Fruit fly (Drosophila melanogaster): Measurements from ENCODE around the gene HP1D3csd.

HP1D3csd gene

DNA sequence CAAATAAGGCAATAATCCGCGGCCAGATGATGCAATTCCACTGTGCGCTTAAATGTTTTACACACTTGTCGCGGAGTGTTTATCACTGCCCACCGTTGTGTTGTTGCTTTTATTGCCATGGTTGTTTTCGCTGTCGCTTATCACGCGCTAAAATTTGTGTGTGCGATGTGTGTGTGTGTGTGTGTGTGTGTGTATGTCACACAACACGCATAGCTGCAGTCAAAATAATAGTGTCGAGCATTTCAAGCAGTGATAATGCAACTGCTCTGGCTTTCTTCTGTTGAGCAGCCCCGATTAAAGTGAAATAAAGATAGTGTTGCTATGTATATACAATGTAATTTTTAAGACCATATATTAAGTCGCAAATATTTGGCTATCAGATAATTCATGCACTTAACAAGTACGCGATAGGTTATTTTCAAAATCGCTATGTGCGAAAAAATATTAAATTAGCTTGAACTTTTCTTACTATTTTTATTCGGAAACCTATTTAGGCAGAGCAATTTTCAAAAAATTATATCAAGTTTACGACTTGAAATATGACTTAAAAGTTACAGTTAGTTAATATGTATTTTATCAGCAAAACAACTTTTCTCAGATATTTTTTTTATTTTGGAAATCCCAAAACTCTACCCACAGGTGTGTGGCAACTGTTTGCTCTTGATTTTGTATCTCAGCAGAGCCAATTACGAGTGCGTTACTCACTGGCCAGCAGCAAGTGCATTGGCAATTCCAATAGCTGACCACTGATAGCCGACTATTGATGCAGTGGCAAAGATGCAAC lies 23.7 kb upstream of the HP1D3csd start (continued):
- TF ChIP-seq CG1603 (tag; optimal IDR thresholded peaks at IDR 0.05) (peak; percentile 20), ttk (GFP tag; IDR thresholded peaks at IDR 0.05) (no peak), CG3407 (GFP tag; optimal IDR thresholded peaks at IDR 0.05) (no peak), kay (GFP tag; optimal IDR thresholded peaks at IDR 0.05) (no peak), Kr (GFP tag; optimal IDR thresholded peaks at IDR 0.05) (no peak), Nf-YC (tag; optimal IDR thresholded peaks at IDR 0.05) (peak; percentile 32), CG10267 (tag; optimal IDR thresholded peaks at IDR 0.05) (peak; percentile 13), Sox102F (GFP tag; optimal IDR thresholded peaks at IDR 0.05) (peak; percentile 51), Bdp1 (GFP tag; optimal IDR thresholded peaks at IDR 0.05) (no peak), CG11398 (GFP tag; optimal IDR thresholded peaks at IDR 0.05) (no peak), CG3281 (GFP tag; optimal IDR thresholded peaks at IDR 0.05) (peak; percentile 62), Hey (tag; optimal IDR thresholded peaks at IDR 0.05) (no peak), CG10959 (GFP tag; IDR thresholded peaks at IDR 0.05) (no peak), slbo (GFP tag; IDR thresholded peaks at IDR 0.05) (peak; percentile 44; the same call in 1 of the 2 replicates), H15 (GFP tag; IDR thresholded peaks at IDR 0.05) (0 out of 3 replicates have a peak, but pooled peaks have one; percentile 42), zf30C (GFP tag; optimal IDR thresholded peaks at IDR 0.05) (no peak), odd (GFP tag; optimal IDR thresholded peaks at IDR 0.05) (peak; percentile 55), Ptx1 (GFP tag; IDR thresholded peaks at IDR 0.05) (peak; percentile 6; the same call in 1 of the 2 replicates), Gug (GFP tag; IDR thresholded peaks at IDR 0.05) (peak; percentile 22; the same call in 1 of the 4 replicates), CG12942 (GFP tag; optimal IDR thresholded peaks at IDR 0.05) (peak; percentile 7), CG30403 (GFP tag; optimal IDR thresholded peaks at IDR 0.05) (peak; percentile 50), CG15514 (GFP tag; optimal IDR thresholded peaks at IDR 0.05) (peak; percentile 10), chif (GFP tag; optimal IDR thresholded peaks at IDR 0.05) (peak; percentile 13 to 26), nerfin-2 (GFP tag; IDR thresholded peaks at IDR 0.05; ENCODE audit: partially characterized antibody) (no peak), Chrac-16 (GFP tag; optimal IDR thresholded peaks at IDR 0.05) (peak; percentile 28), dmrt99B (tag; optimal IDR thresholded peaks at IDR 0.05) (peak; percentile 70), cg (GFP tag; optimal IDR thresholded peaks at IDR 0.05) (peak; percentile 55), CG14710 (tag; optimal IDR thresholded peaks at IDR 0.05) (peak; percentile 8), CG11695 (GFP tag; IDR thresholded peaks at IDR 0.05) (peak; percentile 57; the same call in 1 of the 3 replicates), CG13123 (GFP tag; optimal IDR thresholded peaks at IDR 0.05) (no peak), CG5180 (GFP tag; optimal IDR thresholded peaks at IDR 0.05) (peak; percentile 54), CG4424 (GFP tag; optimal IDR thresholded peaks at IDR 0.05) (no peak), Dek (tag; optimal IDR thresholded peaks at IDR 0.05) (peak; percentile 50), tll (GFP tag; optimal IDR thresholded peaks at IDR 0.05) (no peak), grau (tag; optimal IDR thresholded peaks at IDR 0.05) (peak; percentile 58), Abd-B (GFP tag; optimal IDR thresholded peaks at IDR 0.05) (no peak), CG3163 (GFP tag; optimal IDR thresholded peaks at IDR 0.05) (no peak), CG10979 (tag; optimal IDR thresholded peaks at IDR 0.05) (peak; percentile 4), CG2712 (tag; optimal IDR thresholded peaks at IDR 0.05) (peak; percentile 18), Ets65A (GFP tag) (peak; percentile 20), CG9932 (GFP tag; IDR thresholded peaks at IDR 0.05) (peak; percentile 35), Meics (GFP tag; optimal IDR thresholded peaks at IDR 0.05) (peak; percentile 66), CG15601 (tag; optimal IDR thresholded peaks at IDR 0.05) (peak; percentile 3), CG17385 (GFP tag; optimal IDR thresholded peaks at IDR 0.05) (peak; percentile 52), Usf (GFP tag; optimal IDR thresholded peaks at IDR 0.05) (peak; percentile 8), Nf-YA (GFP tag; IDR thresholded peaks at IDR 0.05) (no peak), CG17802 (tag; optimal IDR thresholded peaks at IDR 0.05) (no peak), disco-r (GFP tag; optimal IDR thresholded peaks at IDR 0.05) (no peak), ERR (GFP tag; optimal IDR thresholded peaks at IDR 0.05) (no peak)
